Fruit fly (Drosophila melanogaster): ENCODE data around the gene Jon25Bii.

Gene Jon25Bii

dm6 chr2L:4999389-5000032 is 46.6 kb upstream of the Jon25Bii start (continued):
- peak; percentile 36 for TF ChIP-seq CG6854 (GFP tag; optimal IDR thresholded peaks at IDR 0.05)
- TF ChIP-seq wdn (GFP tag; IDR thresholded peaks at IDR 0.05), result 0 out of 2 replicates have a peak, but pooled peaks have one; percentile 56
- TF ChIP-seq CG18011 (GFP tag; optimal IDR thresholded peaks at IDR 0.05), result no peak
- TF ChIP-seq Hsf (GFP tag; optimal IDR thresholded peaks at IDR 0.05), result peak; percentile 68
- peak; percentile 22 for TF ChIP-seq CG5180 (GFP tag; optimal IDR thresholded peaks at IDR 0.05)
- TF ChIP-seq ranshi (GFP tag; IDR thresholded peaks at IDR 0.05), result peak; percentile 70; the same call in 1 of the 2 replicates
- no peak for TF ChIP-seq CG31365 (tag; optimal IDR thresholded peaks at IDR 0.05)
- TF ChIP-seq bab2 (GFP tag; optimal IDR thresholded peaks at IDR 0.05), result peak; percentile 50
- TF ChIP-seq inv (GFP tag; IDR thresholded peaks at IDR 0.05; ENCODE audit: partially characterized antibody), result no peak
- TF ChIP-seq sug (tag; optimal IDR thresholded peaks at IDR 0.05), result peak; percentile 26
- TF ChIP-seq lilli (GFP tag; optimal IDR thresholded peaks at IDR 0.05), result peak; percentile 67
- peak; percentile 28 for TF ChIP-seq CG10274 (GFP tag; optimal IDR thresholded peaks at IDR 0.05)
- no peak for TF ChIP-seq CG12299 (tag; optimal IDR thresholded peaks at IDR 0.05)
- TF ChIP-seq Hr3 (GFP tag; optimal IDR thresholded peaks at IDR 0.05), result peak; percentile 46
- peak; percentile 4 for TF ChIP-seq Hey (tag; optimal IDR thresholded peaks at IDR 0.05)
- TF ChIP-seq Rx (GFP tag; IDR thresholded peaks at IDR 0.05), result peak; percentile 64
- TF ChIP-seq caup (GFP tag; optimal IDR thresholded peaks at IDR 0.05; ENCODE audit: severe bottlenecking), result peak; percentile 41
- TF ChIP-seq Dref (GFP tag; IDR thresholded peaks at IDR 0.05), result no peak
- TF ChIP-seq gsb (GFP tag; IDR thresholded peaks at IDR 0.05), result 0 out of 2 replicates have a peak, but pooled peaks have one; percentile 25
- TF ChIP-seq pros (GFP tag; optimal IDR thresholded peaks at IDR 0.05), result no peak
- TF ChIP-seq sens-2 (GFP tag; IDR thresholded peaks at IDR 0.05), result peak; percentile 38; the same call in 1 of the 2 replicates
- no peak for TF ChIP-seq zen (tag; optimal IDR thresholded peaks at IDR 0.05)
- peak; percentile 42 for TF ChIP-seq CG18764 (GFP tag; optimal IDR thresholded peaks at IDR 0.05)
- TF ChIP-seq gt (GFP tag; IDR thresholded peaks at IDR 0.05), result peak; percentile 50; the same call in 1 of the 2 replicates
- no peak for TF ChIP-seq Poxn (GFP tag; IDR thresholded peaks at IDR 0.05)
- peak; percentile 61 for TF ChIP-seq Meics (GFP tag; optimal IDR thresholded peaks at IDR 0.05)
- TF ChIP-seq fu2 (GFP tag; optimal IDR thresholded peaks at IDR 0.05), result peak; percentile 21
- peak; percentile 1 for TF ChIP-seq Nf-YC (tag; optimal IDR thresholded peaks at IDR 0.05)
- TF ChIP-seq YL-1 (GFP tag; optimal IDR thresholded peaks at IDR 0.05), result no peak
- no peak for TF ChIP-seq CG10565 (GFP tag; optimal IDR thresholded peaks at IDR 0.05)
- no peak for TF ChIP-seq usp (GFP tag; optimal IDR thresholded peaks at IDR 0.05)
- no peak for TF ChIP-seq CG9797 (GFP tag; optimal IDR thresholded peaks at IDR 0.05)
- peak; percentile 76 for TF ChIP-seq CG15696 (tag; optimal IDR thresholded peaks at IDR 0.05)
- peak; percentile 19; the same call in 1 of the 2 replicates for TF ChIP-seq E2f2 (GFP tag; IDR thresholded peaks at IDR 0.05)
- TF ChIP-seq az2 (GFP tag; optimal IDR thresholded peaks at IDR 0.05), result peak; percentile 47
- peak; percentile 35 for TF ChIP-seq repo (GFP tag; optimal IDR thresholded peaks at IDR 0.05)
- peak; percentile 80 for TF ChIP-seq row (GFP tag; IDR thresholded peaks at IDR 0.05)
- no peak for TF ChIP-seq D (optimal IDR thresholded peaks at IDR 0.05)
- peak; percentile 41 for TF ChIP-seq D (GFP tag; optimal IDR thresholded peaks at IDR 0.05)
- peak; percentile 63 for TF ChIP-seq H2.0 (GFP tag; IDR thresholded peaks at IDR 0.05)
- peak; percentile 2 for TF ChIP-seq pho (GFP tag; optimal IDR thresholded peaks at IDR 0.05)
- peak; percentile 75 for TF ChIP-seq Xbp1 (GFP tag; optimal IDR thresholded peaks at IDR 0.05)
- TF ChIP-seq ERR (GFP tag; optimal IDR thresholded peaks at IDR 0.05), result peak; percentile 12
- no peak for TF ChIP-seq Opbp (GFP tag; IDR thresholded peaks at IDR 0.05; ENCODE audit: partially characterized antibody)
- no peak for TF ChIP-seq CG11398 (GFP tag; optimal IDR thresholded peaks at IDR 0.05)
- peak; percentile 57 for TF ChIP-seq Antp (GFP tag; optimal IDR thresholded peaks at IDR 0.05)
- peak; percentile 48 for TF ChIP-seq CG18619 (GFP tag; optimal IDR thresholded peaks at IDR 0.05)
- TF ChIP-seq Abd-B (GFP tag; optimal IDR thresholded peaks at IDR 0.05), result no peak
- TF ChIP-seq jing (GFP tag; optimal IDR thresholded peaks at IDR 0.05), result peak; percentile 25
- TF ChIP-seq ems (GFP tag; optimal IDR thresholded peaks at IDR 0.05), result peak; percentile 61
- no peak for TF ChIP-seq yki (optimal IDR thresholded peaks at IDR 0.05)

Data from whole organism, embryonic.